Worm (Caenorhabditis elegans) whole organism, L4 larva: Measurements from ENCODE around the gene grsp-3.

ENCODE experiments used
- D1046.2 ChIP-seq: fragments of 200-800 bp; sonication (Bioruptor generic); IDR thresholded peaks from 2 replicates; pipeline ENCODE4 v1.3.6; 2022; ENCODE audit warnings: missing genetic modification characterization, missing compliant biosample characterization
- T20F7.1 ChIP-seq: fragments of 200-800 bp; sonication (Bioruptor generic); optimal IDR thresholded peaks from 2 replicates; lab custom pipeline; 2018; ENCODE audit warnings: mild to moderate bottlenecking, missing genetic modification characterization, missing compliant biosample characterization
- Y5F2A.4 ChIP-seq: fragments of 200-800 bp; sonication (Bioruptor generic); optimal IDR thresholded peaks from 2 replicates; lab custom pipeline; 2018; ENCODE audit warnings: mild to moderate bottlenecking, missing genetic modification characterization, missing compliant biosample characterization
- Y75B8A.6 ChIP-seq: fragments of 200-800 bp; sonication (Bioruptor generic); IDR thresholded peaks from 2 replicates; pipeline ENCODE4 v1.3.6; 2022; ENCODE audit warnings: missing genetic modification reagents, missing genetic modification characterization, missing compliant biosample characterization
- aha-1 ChIP-seq: fragments of 150-350 bp; peaks from one replicate; lab custom pipeline; 2014; ENCODE audit warnings: missing biosample characterization, missing genetic modification characterization
- aly-2 ChIP-seq: sonication (generic microtip); optimal IDR thresholded peaks from 2 replicates; lab custom pipeline; 2018; ENCODE audit warnings: missing biosample characterization, missing genetic modification characterization
- ama-1 ChIP-seq: fragments of 150-350 bp; optimal IDR thresholded peaks from 2 replicates; lab custom pipeline; 2014; ENCODE audit warnings: inconsistent platforms, mixed read lengths
- ceh-32 ChIP-seq: sonication (generic microtip); optimal IDR thresholded peaks from 2 replicates; lab custom pipeline; 2016; ENCODE audit warnings: mild to moderate bottlenecking, missing genetic modification characterization, missing compliant biosample characterization; ENCODE audit not compliant: poor library complexity
- ceh-44 ChIP-seq: fragments of 200-800 bp; sonication (Bioruptor generic); IDR thresholded peaks from 2 replicates; pipeline ENCODE4 v1.3.6; 2022; ENCODE audit warnings: missing genetic modification reagents, missing genetic modification characterization, missing compliant biosample characterization
- ceh-62 ChIP-seq: sonication (generic microtip); optimal IDR thresholded peaks from 2 replicates; lab custom pipeline; 2017; ENCODE audit warnings: missing biosample characterization, missing genetic modification characterization
- ces-1 ChIP-seq: fragments of 150-350 bp; sonication (generic microtip); optimal IDR thresholded peaks from 4 replicates; lab custom pipeline; 2014; ENCODE audit warnings: missing biosample characterization, missing genetic modification reagents, missing genetic modification characterization
- cey-2 ChIP-seq: sonication (generic microtip); optimal IDR thresholded peaks from 3 replicates; lab custom pipeline; 2017; ENCODE audit warnings: missing genetic modification characterization, mild to moderate bottlenecking, missing compliant biosample characterization, antibody characterized with exemption, borderline replicate concordance; ENCODE audit not compliant: insufficient read depth
- ctbp-1 ChIP-seq: fragments of 200-800 bp; sonication (Bioruptor generic); IDR thresholded peaks from 2 replicates; pipeline ENCODE4 v1.3.6; 2022; ENCODE audit warnings: missing genetic modification reagents, missing genetic modification characterization, missing compliant biosample characterization
- daf-12 ChIP-seq: fragments of 150-350 bp; optimal IDR thresholded peaks from 2 replicates; lab custom pipeline; 2014; ENCODE audit warnings: missing biosample characterization, missing genetic modification reagents, missing genetic modification characterization
- dve-1 ChIP-seq: sonication (generic microtip); optimal IDR thresholded peaks from 2 replicates; lab custom pipeline; 2017; ENCODE audit warnings: antibody characterized with exemption, mild to moderate bottlenecking, missing genetic modification characterization, missing compliant biosample characterization; ENCODE audit not compliant: insufficient read depth
- hif-1 ChIP-seq, 2 experiments: sonication (generic microtip); optimal IDR thresholded peaks; 2 replicates each; lab custom pipeline; 2016 to 2017; ENCODE audit warnings: missing compliant biosample characterization in 2 of 2, missing genetic modification characterization in 2 of 2, missing genetic modification reagents in 2 of 2, missing genotype in 2 of 2, mild to moderate bottlenecking in 1 of 2
- lin-15B ChIP-seq: fragments of 150-350 bp; sonication (generic microtip); optimal IDR thresholded peaks from 3 replicates; lab custom pipeline; 2014; ENCODE audit warnings: missing biosample characterization, missing genetic modification characterization
- lin-38 ChIP-seq: fragments of 200-800 bp; sonication (Bioruptor generic); IDR thresholded peaks from 2 replicates; pipeline ENCODE4 v1.3.6; 2022; ENCODE audit warnings: missing genetic modification reagents, missing genetic modification characterization, missing compliant biosample characterization
- lin-39 ChIP-seq: fragments of 150-350 bp; optimal IDR thresholded peaks from 2 replicates; lab custom pipeline; 2014; ENCODE audit warnings: missing biosample characterization, missing genetic modification reagents, missing genetic modification characterization
- lir-3 ChIP-seq: sonication (generic microtip); optimal IDR thresholded peaks from 2 replicates; lab custom pipeline; 2016; ENCODE audit warnings: mild to moderate bottlenecking, missing genetic modification characterization, missing compliant biosample characterization
- madf-9 ChIP-seq: fragments of 200-800 bp; sonication (Bioruptor generic); conservative IDR thresholded peaks from 2 replicates; pipeline ENCODE4 v1.3.6; 2022; ENCODE audit warnings: missing genetic modification reagents, missing genetic modification characterization, missing compliant biosample characterization
- mdt-29 ChIP-seq: fragments of 200-800 bp; sonication (Bioruptor generic); IDR thresholded peaks from 2 replicates; pipeline ENCODE4 v1.3.6; 2022; ENCODE audit warnings: missing genetic modification reagents, missing genetic modification characterization, missing compliant biosample characterization
- mxl-2 ChIP-seq: fragments of 200-800 bp; sonication (Bioruptor generic); conservative IDR thresholded peaks from 2 replicates; pipeline ENCODE4 v1.3.6; 2022; ENCODE audit warnings: missing genetic modification reagents, missing genetic modification characterization, missing compliant biosample characterization
- nhr-10 ChIP-seq: fragments of 150-350 bp; optimal IDR thresholded peaks from 2 replicates; lab custom pipeline; 2014; ENCODE audit warnings: missing biosample characterization, missing genetic modification characterization
- nhr-11 ChIP-seq: fragments of 150-350 bp; optimal IDR thresholded peaks from 2 replicates; lab custom pipeline; 2014; ENCODE audit warnings: missing biosample characterization, missing genetic modification characterization
- nhr-111 ChIP-seq: fragments of 200-800 bp; sonication (Bioruptor generic); optimal IDR thresholded peaks from 2 replicates; lab custom pipeline; 2018; ENCODE audit warnings: mild to moderate bottlenecking, missing genetic modification characterization, missing compliant biosample characterization
- nhr-237 ChIP-seq: sonication (generic microtip); optimal IDR thresholded peaks from 2 replicates; lab custom pipeline; 2017; ENCODE audit warnings: missing biosample characterization, missing genetic modification characterization
- nhr-25 ChIP-seq: sonication (generic microtip); optimal IDR thresholded peaks from 2 replicates; lab custom pipeline; 2017; ENCODE audit warnings: missing genetic modification characterization, mild to moderate bottlenecking, missing compliant biosample characterization, antibody characterized with exemption, moderate library complexity, borderline replicate concordance; ENCODE audit not compliant: insufficient read depth
- nhr-42 ChIP-seq: fragments of 200-800 bp; sonication (Bioruptor generic); IDR thresholded peaks from 2 replicates; pipeline ENCODE4 v1.3.6; 2022; ENCODE audit warnings: missing genetic modification characterization, missing compliant biosample characterization
- nhr-48 ChIP-seq: sonication (generic microtip); optimal IDR thresholded peaks from 2 replicates; lab custom pipeline; 2016; ENCODE audit warnings: mild to moderate bottlenecking, missing genetic modification characterization, missing compliant biosample characterization
- nhr-76 ChIP-seq: fragments of 150-350 bp; optimal IDR thresholded peaks from 2 replicates; lab custom pipeline; 2014; ENCODE audit warnings: missing biosample characterization, missing genetic modification characterization
- pha-4 ChIP-seq, 2 experiments: fragments of 150-350 bp in 1 of 2; fragments of 200-800 bp in 1 of 2; sonication (Bioruptor generic) in 1 of 2; IDR thresholded peaks in 1 of 2; optimal IDR thresholded peaks in 1 of 2; 2 replicates each; pipeline versions ENCODE4 v1.3.6 to Lab custom; 2014 to 2022; ENCODE audit warnings: missing genetic modification characterization in 2 of 2, missing genetic modification reagents in 2 of 2, missing biosample characterization in 1 of 2, missing compliant biosample characterization in 1 of 2
- php-3 ChIP-seq: fragments of 200-800 bp; sonication (Bioruptor generic); IDR thresholded peaks from 2 replicates; pipeline ENCODE4 v1.3.6; 2022; ENCODE audit warnings: missing genetic modification reagents, missing genetic modification characterization, missing compliant biosample characterization
- saeg-2 ChIP-seq: fragments of 200-800 bp; sonication (Bioruptor generic); IDR thresholded peaks from 2 replicates; pipeline ENCODE4 v1.3.6; 2022; ENCODE audit warnings: missing genetic modification reagents, missing genetic modification characterization, missing compliant biosample characterization
- skn-1 ChIP-seq: fragments of 150-350 bp; optimal IDR thresholded peaks from 2 replicates; lab custom pipeline; 2014; ENCODE audit warnings: missing biosample characterization, missing genetic modification characterization
- snpc-1.2 ChIP-seq: fragments of 200-800 bp; sonication (Bioruptor generic); IDR thresholded peaks from 2 replicates; pipeline ENCODE4 v1.3.6; 2022; ENCODE audit warnings: missing genetic modification reagents, missing genetic modification characterization, missing compliant biosample characterization
- snpc-4 ChIP-seq: fragments of 150-350 bp; optimal IDR thresholded peaks from 2 replicates; lab custom pipeline; 2014; ENCODE audit warnings: missing biosample characterization, missing genetic modification characterization
- zag-1 ChIP-seq: fragments of 150-350 bp; optimal IDR thresholded peaks from 2 replicates; lab custom pipeline; 2014; ENCODE audit warnings: missing biosample characterization, missing genetic modification characterization
- zfp-3 ChIP-seq: fragments of 200-800 bp; sonication (Bioruptor generic); conservative IDR thresholded peaks from 2 replicates; pipeline ENCODE4 v1.3.6; 2022; ENCODE audit warnings: missing genetic modification reagents, missing genetic modification characterization, missing compliant biosample characterization
- ztf-7 ChIP-seq: fragments of 150-350 bp; optimal IDR thresholded peaks from 2 replicates; lab custom pipeline; 2014; ENCODE audit warnings: missing biosample characterization, missing genetic modification characterization

The grsp-3 gene

ce11 chrIV:7180304-7180703 lies 48.6 kb upstream of the grsp-3 start, which contains the start of gene cest-10 (continued):
- no peak for TF ChIP-seq ctbp-1
- no peak for TF ChIP-seq zfp-3
- TF ChIP-seq ceh-32 (tag; lab: Kevin White, UChicago): no peak
- no peak for TF ChIP-seq mxl-2
- TF ChIP-seq, all 104 proteins: peak for 14

ce11 chrIV:7178942-7179341 lies 47.2 kb upstream of the grsp-3 start, which contains the start of gene C42D4.3:
TSS of gene C42D4.3 (plus strand) at chrIV:7179239.
- TF ChIP-seq D1046.2 (GFP tag; lab: Robert Waterston, UW) (no peak), ceh-62 (tag; lab: Kevin White, UChicago) (no peak), Y5F2A.4 (no peak), lin-38 (GFP tag; lab: Robert Waterston, UW) (no peak), nhr-42 (no peak), hif-1 (tag; optimal IDR thresholded peaks at IDR 0.05; lab: Kevin White, UChicago) (no peak), dve-1 (tag; lab: Kevin White, UChicago) (peak; percentile 30), nhr-25 (no peak), cey-2 (peak; percentile 70), pha-4 (GFP tag; IDR thresholded peaks at IDR 0.05; lab: Robert Waterston, UW) (no peak), pha-4 (tag; optimal IDR thresholded peaks at IDR 0.05; lab: Kevin White, UChicago) (no peak)

DNA sequence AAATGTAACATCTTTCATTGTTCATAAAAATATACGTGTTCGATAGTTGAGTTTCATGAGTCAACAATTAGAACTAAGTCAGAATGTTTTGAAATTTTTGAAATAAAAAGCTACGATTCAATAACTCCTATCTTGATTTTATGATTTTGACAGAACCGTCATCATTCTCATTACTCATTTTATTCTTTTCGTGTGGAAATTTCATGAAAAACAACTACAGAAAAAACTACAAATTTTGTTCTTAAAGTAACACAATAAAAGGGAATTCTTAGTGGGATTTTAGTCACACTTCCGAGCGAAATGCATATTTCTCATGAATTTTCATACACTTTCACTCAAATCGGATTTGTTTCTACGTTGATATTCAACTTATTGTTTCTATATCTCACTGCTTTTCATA lies 45.2 kb upstream of the grsp-3 start, which contains the start of gene str-44:
Gene str-44 (plus strand): TSS at position 301 of the 400 bp plus-strand sequence.
- no peak for TF ChIP-seq ces-1 (GFP tag; lab: Kevin White, UChicago)
- TF ChIP-seq Y75B8A.6: no peak
- no peak for TF ChIP-seq nhr-10
- TF ChIP-seq daf-12 (tag; lab: Kevin White, UChicago): no peak
- TF ChIP-seq ceh-62 (tag; lab: Kevin White, UChicago): no peak
- TF ChIP-seq saeg-2: no peak
- no peak for TF ChIP-seq ama-1 (lab: Kevin White, UChicago)
- no peak for TF ChIP-seq snpc-1.2 (GFP tag; lab: Robert Waterston, UW)

DNA sequence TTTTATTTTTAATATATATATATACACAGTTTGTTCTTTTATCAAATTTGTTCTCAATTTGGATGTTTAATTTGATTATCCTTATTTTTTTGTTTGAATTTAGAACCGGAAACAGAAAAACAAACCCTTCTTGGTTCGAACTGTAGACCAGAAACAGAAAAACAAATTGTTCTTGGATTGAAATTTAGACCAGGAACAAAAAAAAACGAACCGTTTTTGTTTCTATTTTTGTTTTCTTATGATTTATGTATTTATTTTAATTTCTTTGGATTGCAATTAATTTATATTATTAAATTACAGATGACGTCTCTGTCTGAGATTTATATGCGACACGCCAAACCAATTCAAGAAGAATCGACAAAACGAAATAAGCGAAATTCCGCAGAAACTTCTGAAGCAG lies 43.6 kb upstream of the grsp-3 start, which contains the start of gene C42D4.19:
Gene C42D4.19 (plus strand): TSS at position 301 of the 400 bp plus-strand sequence.
- TF ChIP-seq pha-4 (GFP tag; IDR thresholded peaks at IDR 0.05; lab: Robert Waterston, UW) (no peak), pha-4 (tag; optimal IDR thresholded peaks at IDR 0.05; lab: Kevin White, UChicago) (no peak), lin-39 (no peak), aha-1 (no peak), snpc-4 (tag; lab: Kevin White, UChicago) (no peak), ceh-44 (GFP tag; lab: Robert Waterston, UW) (no peak), nhr-111 (GFP tag; lab: Kevin White, UChicago) (no peak), nhr-76 (tag; lab: Kevin White, UChicago) (no peak), madf-9 (no peak), dve-1 (tag; lab: Kevin White, UChicago) (no peak)

DNA sequence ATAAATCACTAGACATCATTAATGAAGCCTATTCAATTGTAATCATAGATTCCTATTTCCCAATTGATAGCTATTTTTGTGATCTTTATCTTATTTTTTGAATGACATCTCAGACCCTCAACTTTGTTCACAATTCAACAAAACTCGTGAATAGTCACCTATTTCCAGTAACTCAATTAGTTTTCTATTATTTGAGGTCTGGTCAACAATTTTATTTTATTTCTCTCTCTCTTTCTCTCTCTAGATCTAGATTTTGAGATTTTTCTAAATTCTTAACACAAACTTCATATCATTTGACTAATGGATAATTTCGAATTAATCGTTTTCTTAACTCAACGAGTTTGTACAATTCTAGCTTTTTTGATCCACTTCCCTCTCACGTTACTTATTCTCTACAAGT lies 41.8 kb upstream of the grsp-3 start, which contains the start of gene str-1:
Gene str-1 (plus strand): TSS at position 301 of the 400 bp plus-strand sequence.
- TF ChIP-seq ztf-7 (tag; lab: Kevin White, UChicago) (no peak), nhr-48 (tag; lab: Kevin White, UChicago) (no peak), aly-2 (tag; lab: Kevin White, UChicago) (no peak), mdt-29 (GFP tag; lab: Robert Waterston, UW) (no peak), php-3 (GFP tag; lab: Robert Waterston, UW) (no peak), zag-1 (tag; lab: Kevin White, UChicago) (no peak), nhr-237 (tag; lab: Kevin White, UChicago) (no peak), nhr-10 (no peak), skn-1 (no peak), lir-3 (no peak), nhr-11 (tag; lab: Kevin White, UChicago) (no peak), aha-1 (no peak), lin-15B (tag; lab: Kevin White, UChicago) (no peak), T20F7.1 (GFP tag; lab: Kevin White, UChicago) (no peak)
